Worm (Caenorhabditis elegans) whole organism, L2 larva: ENCODE results near the gene ZK218.11.

ENCODE experiments used
- C34F6.9 ChIP-seq: fragments of 150-350 bp; optimal IDR thresholded peaks from 2 replicates; lab custom pipeline; 2014; ENCODE audit warnings: missing biosample characterization, missing genetic modification characterization
- F13H6.1 ChIP-seq: sonication (generic microtip); optimal IDR thresholded peaks from 2 replicates; lab custom pipeline; 2016; ENCODE audit warnings: missing genetic modification characterization, missing compliant biosample characterization
- R02D3.7 ChIP-seq: fragments of 150-350 bp; optimal IDR thresholded peaks from 2 replicates; lab custom pipeline; 2014; ENCODE audit warnings: missing biosample characterization, missing genetic modification characterization
- Y55F3AM.14 ChIP-seq: fragments of 200-800 bp; sonication (Bioruptor generic); optimal IDR thresholded peaks from 2 replicates; lab custom pipeline; 2018; ENCODE audit warnings: mild to moderate bottlenecking, missing genetic modification characterization, missing compliant biosample characterization
- aly-2 ChIP-seq: fragments of 150-350 bp; optimal IDR thresholded peaks from 2 replicates; lab custom pipeline; 2014; ENCODE audit warnings: missing biosample characterization, missing genetic modification characterization
- blmp-1 ChIP-seq: sonication (generic microtip); optimal IDR thresholded peaks from 2 replicates; lab custom pipeline; 2017; ENCODE audit warnings: missing genetic modification characterization, mild to moderate bottlenecking, missing compliant biosample characterization, antibody characterized with exemption, moderate library complexity; ENCODE audit not compliant: insufficient read depth
- ceh-16 ChIP-seq: fragments of 150-350 bp; optimal IDR thresholded peaks from 2 replicates; lab custom pipeline; 2014; ENCODE audit warnings: missing biosample characterization, missing genetic modification characterization
- ceh-82 ChIP-seq: fragments of 150-350 bp; optimal IDR thresholded peaks from 2 replicates; lab custom pipeline; 2014; ENCODE audit warnings: missing biosample characterization, missing genetic modification characterization
- crh-2 ChIP-seq: sonication (generic microtip); optimal IDR thresholded peaks from 2 replicates; lab custom pipeline; 2017; ENCODE audit warnings: missing biosample characterization, missing genetic modification characterization
- dmd-4 ChIP-seq: sonication (generic microtip); optimal IDR thresholded peaks from 2 replicates; lab custom pipeline; 2017; ENCODE audit warnings: missing biosample characterization, missing genetic modification characterization
- elt-1 ChIP-seq: fragments of 150-350 bp; optimal IDR thresholded peaks from 2 replicates; lab custom pipeline; 2014; ENCODE audit warnings: missing biosample characterization, missing genetic modification characterization
- elt-3 ChIP-seq: sonication (generic microtip); optimal IDR thresholded peaks from 2 replicates; lab custom pipeline; 2017; ENCODE audit warnings: missing biosample characterization, missing genetic modification characterization
- gmeb-1 ChIP-seq: fragments of 150-350 bp; optimal IDR thresholded peaks from 2 replicates; lab custom pipeline; 2014; ENCODE audit warnings: missing biosample characterization, missing genetic modification characterization
- lin-11 ChIP-seq: fragments of 150-350 bp; sonication (generic microtip); optimal IDR thresholded peaks from 2 replicates; lab custom pipeline; 2014; ENCODE audit warnings: missing biosample characterization, missing genetic modification characterization, inconsistent platforms, mixed read lengths
- lin-13 ChIP-seq: fragments of 150-350 bp; optimal IDR thresholded peaks from 2 replicates; lab custom pipeline; 2014; ENCODE audit warnings: missing biosample characterization, missing genetic modification reagents, missing genetic modification characterization
- lin-39 ChIP-seq: fragments of 150-350 bp; optimal IDR thresholded peaks from 2 replicates; lab custom pipeline; 2014; ENCODE audit warnings: missing biosample characterization, missing genetic modification reagents, missing genetic modification characterization
- lsy-2 ChIP-seq, 2 experiments: fragments of 150-350 bp in 1 of 2; sonication (generic microtip) in 1 of 2; optimal IDR thresholded peaks; 2 replicates each; lab custom pipeline; 2014 to 2017; ENCODE audit warnings: missing biosample characterization in 2 of 2, missing genetic modification characterization in 2 of 2
- mbf-1 ChIP-seq: sonication (generic microtip); optimal IDR thresholded peaks from 2 replicates; lab custom pipeline; 2017; ENCODE audit warnings: missing biosample characterization, missing genetic modification characterization
- mdl-1 ChIP-seq, 2 experiments: fragments of 150-350 bp in 1 of 2; sonication (generic microtip) in 1 of 2; optimal IDR thresholded peaks; 2 replicates each; lab custom pipeline; 2017; ENCODE audit warnings: missing biosample characterization in 2 of 2, missing genetic modification characterization in 2 of 2
- nhr-10 ChIP-seq: sonication (generic microtip); optimal IDR thresholded peaks from 2 replicates; lab custom pipeline; 2017; ENCODE audit warnings: missing biosample characterization, missing genetic modification characterization
- nhr-11 ChIP-seq: fragments of 150-350 bp; optimal IDR thresholded peaks from 2 replicates; lab custom pipeline; 2014; ENCODE audit warnings: missing biosample characterization, missing genetic modification characterization
- nhr-12 ChIP-seq: fragments of 150-350 bp; optimal IDR thresholded peaks from 2 replicates; lab custom pipeline; 2014; ENCODE audit warnings: missing biosample characterization, missing genetic modification characterization
- nhr-129 ChIP-seq: fragments of 150-350 bp; optimal IDR thresholded peaks from 2 replicates; lab custom pipeline; 2014; ENCODE audit warnings: missing biosample characterization, missing genetic modification characterization
- nhr-21 ChIP-seq: fragments of 150-350 bp; optimal IDR thresholded peaks from 2 replicates; lab custom pipeline; 2014; ENCODE audit warnings: missing biosample characterization, missing genetic modification characterization
- nhr-237 ChIP-seq: fragments of 150-350 bp; optimal IDR thresholded peaks from 2 replicates; lab custom pipeline; 2014; ENCODE audit warnings: missing biosample characterization, missing genetic modification characterization
- nhr-25 ChIP-seq: fragments of 150-350 bp; sonication (generic microtip); optimal IDR thresholded peaks from 3 replicates; lab custom pipeline; 2014; ENCODE audit warnings: missing biosample characterization, missing genetic modification characterization
- nhr-6 ChIP-seq: fragments of 150-350 bp; optimal IDR thresholded peaks from 2 replicates; lab custom pipeline; 2014; ENCODE audit warnings: missing biosample characterization, missing genetic modification characterization
- nhr-77 ChIP-seq: fragments of 150-350 bp; optimal IDR thresholded peaks from 2 replicates; lab custom pipeline; 2014; ENCODE audit warnings: missing biosample characterization, missing genetic modification characterization
- peb-1 ChIP-seq: fragments of 150-350 bp; optimal IDR thresholded peaks from 2 replicates; lab custom pipeline; 2014; ENCODE audit warnings: missing biosample characterization, missing genetic modification characterization
- sem-4 ChIP-seq: fragments of 150-350 bp; optimal IDR thresholded peaks from 2 replicates; lab custom pipeline; 2014; ENCODE audit warnings: missing biosample characterization, missing genetic modification reagents, missing genetic modification characterization
- skn-1 ChIP-seq: sonication (generic microtip); optimal IDR thresholded peaks from 2 replicates; lab custom pipeline; 2017; ENCODE audit warnings: missing biosample characterization, missing genetic modification characterization
- snpc-4 ChIP-seq: fragments of 150-350 bp; optimal IDR thresholded peaks from 2 replicates; lab custom pipeline; 2014; ENCODE audit warnings: missing biosample characterization, missing genetic modification characterization
- unc-39 ChIP-seq: fragments of 150-350 bp; optimal IDR thresholded peaks from 2 replicates; lab custom pipeline; 2014; ENCODE audit warnings: missing biosample characterization, missing genetic modification characterization
- unc-62 ChIP-seq: fragments of 150-350 bp; optimal IDR thresholded peaks from 2 replicates; lab custom pipeline; 2014; ENCODE audit warnings: missing biosample characterization, missing genetic modification reagents, missing genetic modification characterization
- zag-1 ChIP-seq: fragments of 150-350 bp; optimal IDR thresholded peaks from 2 replicates; lab custom pipeline; 2014; ENCODE audit warnings: missing biosample characterization, missing genetic modification characterization
- ztf-1 ChIP-seq: fragments of 200-800 bp; sonication (Bioruptor generic); conservative IDR thresholded peaks from 2 replicates; pipeline ENCODE4 v1.3.6; 2022; ENCODE audit warnings: missing genetic modification characterization, missing compliant biosample characterization
- ztf-11 ChIP-seq: sonication (generic microtip); optimal IDR thresholded peaks from 2 replicates; lab custom pipeline; 2017; ENCODE audit warnings: missing biosample characterization, missing genetic modification characterization
- ztf-4 ChIP-seq: fragments of 150-350 bp; optimal IDR thresholded peaks from 2 replicates; lab custom pipeline; 2014; ENCODE audit warnings: missing biosample characterization, missing genetic modification characterization

Gene ZK218.11

ce11 chrV:17108310-17108709 is at the start of gene ZK218.11:
TSS of gene ZK218.11 (minus strand) at chrV:17108410.
- no peak for TF ChIP-seq ztf-4
- TF ChIP-seq mbf-1 (tag; lab: Kevin White, UChicago), result no peak
- no peak for TF ChIP-seq dmd-4 (tag; lab: Kevin White, UChicago)
- TF ChIP-seq Y55F3AM.14 (GFP tag; lab: Kevin White, UChicago), result no peak
- no peak for TF ChIP-seq R02D3.7 (tag; lab: Kevin White, UChicago)
- no peak for TF ChIP-seq elt-1 (tag; lab: Kevin White, UChicago)
- TF ChIP-seq snpc-4, result no peak
- TF ChIP-seq ceh-16 (tag; lab: Kevin White, UChicago), result no peak
- no peak for TF ChIP-seq aly-2 (tag; lab: Kevin White, UChicago)

ce11 chrV:17157154-17157553 is 48.9 kb upstream of the ZK218.11 start, which contains the start of gene F40D4.13:
TSS of gene F40D4.13 (minus strand) at chrV:17157254.
- no peak for TF ChIP-seq elt-3

- TF ChIP-seq nhr-6 (tag; lab: Kevin White, UChicago), result no peak
- no peak for TF ChIP-seq Y55F3AM.14 (GFP tag; lab: Kevin White, UChicago)
- TF ChIP-seq gmeb-1, result no peak
- no peak for TF ChIP-seq peb-1
- no peak for TF ChIP-seq crh-2
- TF ChIP-seq ceh-16 (tag; lab: Kevin White, UChicago), result no peak
- no peak for TF ChIP-seq nhr-129 (tag; lab: Kevin White, UChicago)
- no peak for TF ChIP-seq sem-4 (tag; lab: Kevin White, UChicago)
- no peak for TF ChIP-seq nhr-10 (tag; lab: Kevin White, UChicago)
- TF ChIP-seq blmp-1 (tag; lab: Kevin White, UChicago), result no peak
- no peak for TF ChIP-seq ceh-82
- TF ChIP-seq nhr-11 (tag; lab: Kevin White, UChicago), result no peak
- TF ChIP-seq snpc-4, result no peak
- no peak for TF ChIP-seq unc-62 (GFP tag; lab: Kevin White, UChicago)
- no peak for TF ChIP-seq elt-1 (tag; lab: Kevin White, UChicago)
- TF ChIP-seq ztf-11 (tag; lab: Kevin White, UChicago), result no peak
- TF ChIP-seq nhr-12 (tag; lab: Kevin White, UChicago), result no peak
- no peak for TF ChIP-seq dmd-4 (tag; lab: Kevin White, UChicago)
- no peak for TF ChIP-seq unc-39
- TF ChIP-seq, all 48 proteins: peak for 0
These were observed 47.2 kb upstream of the ZK218.11 start, which contains the start of gene F40D4.17 for ce11 chrV:17155384-17155858. TSS of gene F40D4.17 (minus strand) at chrV:17155434.

ce11 chrV:17154944-17155343 is 46.7 kb upstream of the ZK218.11 start:
- no peak for TF ChIP-seq nhr-12 (tag; lab: Kevin White, UChicago)
- no peak for TF ChIP-seq blmp-1 (tag; lab: Kevin White, UChicago)
- no peak for TF ChIP-seq elt-3
- TF ChIP-seq ztf-11 (tag; lab: Kevin White, UChicago), result no peak
- no peak for TF ChIP-seq lsy-2 (tag; optimal IDR thresholded peaks at IDR 0.05; lab: Kevin White, UChicago)
- no peak for TF ChIP-seq mdl-1 (tag; optimal IDR thresholded peaks at IDR 0.05; lab: Kevin White, UChicago)
- TF ChIP-seq snpc-4, result no peak
- TF ChIP-seq ceh-82, result no peak
- TF ChIP-seq F13H6.1 (tag; lab: Kevin White, UChicago), result no peak
- TF ChIP-seq nhr-11 (tag; lab: Kevin White, UChicago), result no peak
- no peak for TF ChIP-seq nhr-25 (tag; lab: Kevin White, UChicago)
- TF ChIP-seq lin-39, result no peak
- no peak for TF ChIP-seq nhr-21 (tag; lab: Kevin White, UChicago)
- TF ChIP-seq, all 48 proteins: peak for 0

ce11 chrV:17151292-17151691 is 43.1 kb upstream of the ZK218.11 start:
- TF ChIP-seq elt-3, result no peak
- TF ChIP-seq lin-11 (tag; lab: Kevin White, UChicago), result no peak
- no peak for TF ChIP-seq gmeb-1
- TF ChIP-seq unc-39, result no peak
- TF ChIP-seq skn-1, result no peak
- TF ChIP-seq zag-1, result no peak
- no peak for TF ChIP-seq ztf-11 (tag; lab: Kevin White, UChicago)
- no peak for TF ChIP-seq dmd-4 (tag; lab: Kevin White, UChicago)
- TF ChIP-seq lin-13, result no peak
- TF ChIP-seq F13H6.1 (tag; lab: Kevin White, UChicago), result no peak
- TF ChIP-seq C34F6.9 (tag; lab: Kevin White, UChicago), result no peak
- TF ChIP-seq nhr-237 (tag; lab: Kevin White, UChicago), result no peak
- no peak for TF ChIP-seq mbf-1 (tag; lab: Kevin White, UChicago)
- TF ChIP-seq ceh-16 (tag; lab: Kevin White, UChicago), result no peak
- TF ChIP-seq nhr-77 (tag; lab: Kevin White, UChicago), result no peak
- TF ChIP-seq ztf-1 (GFP tag; lab: Robert Waterston, UW), result no peak
- no peak for TF ChIP-seq unc-62 (GFP tag; lab: Kevin White, UChicago)
